Fruit fly (Drosophila melanogaster): ENCODE data around the gene loco.

Gene loco

dm6 chr3R:22686336-22686874, 47.2 kb upstream of the loco start, which contains the start of the genes Gclm and CG17625 (continued):
- TF ChIP-seq CG30020 (tag; optimal IDR thresholded peaks at IDR 0.05) = peak; percentile 51

- peak; percentile 82 for TF ChIP-seq cwo (GFP tag; optimal IDR thresholded peaks at IDR 0.05)
- TF ChIP-seq CG11695 (GFP tag; IDR thresholded peaks at IDR 0.05) = 0 out of 3 replicates have a peak, but pooled peaks have one; percentile 14
- no peak for TF ChIP-seq CG4730 (GFP tag; IDR thresholded peaks at IDR 0.05)
- TF ChIP-seq Awh (GFP tag; IDR thresholded peaks at IDR 0.05) = 0 out of 2 replicates have a peak, but pooled peaks have one; percentile 7
- peak; percentile 46 for TF ChIP-seq exex (tag; optimal IDR thresholded peaks at IDR 0.05)
- TF ChIP-seq sens (GFP tag) = peak; percentile 72
Observed at dm6 chr3R:22684948-22685253, 45.7 kb upstream of the loco start.

- TF ChIP-seq onecut (GFP tag; IDR thresholded peaks at IDR 0.05) = no peak
- no peak for TF ChIP-seq CG10209 (GFP tag; optimal IDR thresholded peaks at IDR 0.05)
- TF ChIP-seq peb (GFP tag; IDR thresholded peaks at IDR 0.05) = no peak
- TF ChIP-seq Oli (tag; optimal IDR thresholded peaks at IDR 0.05) = no peak
- no peak for TF ChIP-seq jing (GFP tag; optimal IDR thresholded peaks at IDR 0.05)
- no peak for TF ChIP-seq CG7928 (GFP tag; optimal IDR thresholded peaks at IDR 0.05)
- no peak for TF ChIP-seq chif (GFP tag; optimal IDR thresholded peaks at IDR 0.05)
- no peak for TF ChIP-seq Adf1 (GFP tag; IDR thresholded peaks at IDR 0.05)
- TF ChIP-seq NFAT (GFP tag; IDR thresholded peaks at IDR 0.05) = no peak
- no peak for TF ChIP-seq CG17361 (GFP tag; IDR thresholded peaks at IDR 0.05)
- no peak for TF ChIP-seq knrl (GFP tag; IDR thresholded peaks at IDR 0.05; ENCODE audit: partially characterized antibody)
- no peak for TF ChIP-seq Sox100B (GFP tag; optimal IDR thresholded peaks at IDR 0.05)
- TF ChIP-seq Nf-YC (tag; optimal IDR thresholded peaks at IDR 0.05) = no peak
- no peak for TF ChIP-seq CG32767 (GFP tag; IDR thresholded peaks at IDR 0.05)
- no peak for TF ChIP-seq hth (optimal IDR thresholded peaks at IDR 0.05)
- no peak for TF ChIP-seq gsb-n (tag; optimal IDR thresholded peaks at IDR 0.05)
- TF ChIP-seq Camta (GFP tag; optimal IDR thresholded peaks at IDR 0.05) = peak; percentile 9
- no peak for TF ChIP-seq CG9876 (GFP tag; optimal IDR thresholded peaks at IDR 0.05)
- TF ChIP-seq CG3847 (GFP tag; IDR thresholded peaks at IDR 0.05) = no peak
- no peak for TF ChIP-seq CG8924 (tag; optimal IDR thresholded peaks at IDR 0.05)
- no peak for TF ChIP-seq Eip74EF (GFP tag; optimal IDR thresholded peaks at IDR 0.05)
- no peak for TF ChIP-seq pros (GFP tag; optimal IDR thresholded peaks at IDR 0.05)
- no peak for TF ChIP-seq ap (GFP tag; IDR thresholded peaks at IDR 0.05)
- peak; percentile 16 for TF ChIP-seq CG2678 (tag; optimal IDR thresholded peaks at IDR 0.05)
- no peak for TF ChIP-seq CG18262 (tag; optimal IDR thresholded peaks at IDR 0.05)
- TF ChIP-seq CG2116 (GFP tag; optimal IDR thresholded peaks at IDR 0.05) = no peak
- no peak for TF ChIP-seq tgo (GFP tag; IDR thresholded peaks at IDR 0.05)
- no peak for TF ChIP-seq CG12236 (GFP tag; optimal IDR thresholded peaks at IDR 0.05)
- TF ChIP-seq chinmo (GFP tag; IDR thresholded peaks at IDR 0.05; ENCODE audit: partially characterized antibody) = 0 out of 4 replicates have a peak, but pooled peaks have one; percentile 44
- no peak for TF ChIP-seq CG13624 (GFP tag; optimal IDR thresholded peaks at IDR 0.05)
- no peak for TF ChIP-seq CG11560 (tag; IDR thresholded peaks at IDR 0.05)
- TF ChIP-seq CG32532 (GFP tag; IDR thresholded peaks at IDR 0.05) = no peak
- TF ChIP-seq Mes4 (GFP tag; optimal IDR thresholded peaks at IDR 0.05) = no peak
- TF ChIP-seq crc (GFP tag; optimal IDR thresholded peaks at IDR 0.05) = no peak
- peak; percentile 28 for TF ChIP-seq CG12071 (GFP tag; optimal IDR thresholded peaks at IDR 0.05)
- no peak for TF ChIP-seq disco-r (GFP tag; optimal IDR thresholded peaks at IDR 0.05)
- TF ChIP-seq CG4854 (GFP tag; optimal IDR thresholded peaks at IDR 0.05) = no peak
- TF ChIP-seq ems (GFP tag; optimal IDR thresholded peaks at IDR 0.05) = no peak
- TF ChIP-seq mam (GFP tag; optimal IDR thresholded peaks at IDR 0.05) = no peak
Observed at dm6 chr3R:22684044-22684947, 45.1 kb upstream of the loco start.
